Fruit fly (Drosophila melanogaster) whole organism, embryonic: ENCODE results near the gene CG5235.
A peak's percentile ranks its signal among the peaks of the same experiment; 100 is the strongest.

Source experiments
- Blimp-1 ChIP-seq: fragments of 200-800 bp; sonication (Bioruptor generic); optimal IDR thresholded peaks from 3 replicates; lab custom pipeline; 2018; ENCODE audit warnings: missing biosample characterization, missing genetic modification characterization, mild to moderate bottlenecking, moderate library complexity, missing genetic modification reagents
- CG10543 ChIP-seq: fragments of 200-800 bp; sonication (Bioruptor generic); optimal IDR thresholded peaks from 3 replicates; lab custom pipeline; 2017; ENCODE audit warnings: missing biosample characterization, mild to moderate bottlenecking, missing genetic modification characterization, moderate library complexity
- CG11560 ChIP-seq: fragments of 200-800 bp; sonication (Bioruptor generic); IDR thresholded peaks from 3 replicates; pipeline ENCODE4 v1.3.6; 2022; ENCODE audit warnings: missing biosample characterization, missing genetic modification characterization
- CG14710 ChIP-seq: fragments of 200-800 bp; sonication (Bioruptor generic); optimal IDR thresholded peaks from 3 replicates; lab custom pipeline; 2019; ENCODE audit warnings: missing biosample characterization, mild to moderate bottlenecking, missing genetic modification characterization, moderate library complexity
- CG15011 ChIP-seq: fragments of 200-800 bp; sonication (Bioruptor generic); optimal IDR thresholded peaks from 3 replicates; lab custom pipeline; 2018; ENCODE audit warnings: missing biosample characterization, mild to moderate bottlenecking, missing genetic modification characterization
- CG15073 ChIP-seq: fragments of 200-800 bp; sonication (Bioruptor generic); optimal IDR thresholded peaks from 2 replicates; lab custom pipeline; 2016; ENCODE audit warnings: missing biosample characterization, missing genetic modification characterization
- CG1603 ChIP-seq: fragments of 200-800 bp; sonication (Bioruptor generic); optimal IDR thresholded peaks from 2 replicates; lab custom pipeline; 2019; ENCODE audit warnings: missing biosample characterization, mild to moderate bottlenecking, missing genetic modification characterization, moderate library complexity
- CG17568 ChIP-seq: fragments of 200-800 bp; sonication (Bioruptor generic); optimal IDR thresholded peaks from 2 replicates; lab custom pipeline; 2018; ENCODE audit warnings: missing biosample characterization, mild to moderate bottlenecking, missing genetic modification characterization, moderate library complexity
- CG17612 ChIP-seq: fragments of 200-800 bp; sonication (Bioruptor generic); IDR thresholded peaks from 2 replicates; pipeline ENCODE4 v1.3.6; 2022; ENCODE audit warnings: missing biosample characterization, missing genetic modification characterization
- CG18476 ChIP-seq: fragments of 200-800 bp; sonication (Bioruptor generic); optimal IDR thresholded peaks from 2 replicates; lab custom pipeline; 2016; ENCODE audit warnings: missing biosample characterization, mild to moderate bottlenecking, missing genetic modification characterization
- CG2712 ChIP-seq: fragments of 200-800 bp; optimal IDR thresholded peaks from 3 replicates; lab custom pipeline; 2019; ENCODE audit warnings: missing biosample characterization, mild to moderate bottlenecking, missing genetic modification characterization, moderate library complexity
- CG30431 ChIP-seq: fragments of 200-800 bp; sonication (Bioruptor generic); optimal IDR thresholded peaks from 2 replicates; lab custom pipeline; 2017; ENCODE audit warnings: missing biosample characterization, missing genetic modification characterization
- CG31224 ChIP-seq: fragments of 200-800 bp; sonication (Bioruptor generic); IDR thresholded peaks from 2 replicates; pipeline ENCODE4 v1.3.6; 2022; ENCODE audit warnings: missing biosample characterization, missing genetic modification characterization
- CG33557 ChIP-seq: fragments of 200-800 bp; sonication (Bioruptor generic); optimal IDR thresholded peaks from 2 replicates; lab custom pipeline; 2019; ENCODE audit warnings: missing biosample characterization, mild to moderate bottlenecking, missing genetic modification characterization, moderate library complexity
- CG34224 ChIP-seq: fragments of 200-800 bp; sonication (Bioruptor generic); IDR thresholded peaks from 3 replicates; pipeline ENCODE4 v1.3.6; 2022; ENCODE audit warnings: missing biosample characterization, missing genetic modification characterization; ENCODE audit not compliant: partially characterized antibody
- CG4404 ChIP-seq: fragments of 200-800 bp; sonication (Bioruptor generic); IDR thresholded peaks from 2 replicates; pipeline ENCODE4 v1.3.6; 2022; ENCODE audit warnings: missing biosample characterization, missing genetic modification characterization
- CG4617 ChIP-seq: fragments of 200-800 bp; sonication (Bioruptor generic); optimal IDR thresholded peaks from 3 replicates; lab custom pipeline; 2016; ENCODE audit warnings: missing biosample characterization, missing genetic modification characterization, borderline replicate concordance
- CG6175 ChIP-seq: fragments of 200-800 bp; sonication (Bioruptor generic); IDR thresholded peaks from 3 replicates; pipeline ENCODE4 v1.3.6; 2022; ENCODE audit warnings: missing biosample characterization, missing genetic modification characterization
- CG6683 ChIP-seq: fragments of 200-800 bp; sonication (Bioruptor generic); optimal IDR thresholded peaks from 2 replicates; lab custom pipeline; 2017; ENCODE audit warnings: missing biosample characterization, mild to moderate bottlenecking, missing genetic modification characterization, missing genetic modification reagents
- CG6813 ChIP-seq: fragments of 200-800 bp; sonication (Bioruptor generic); optimal IDR thresholded peaks from 2 replicates; lab custom pipeline; 2017; ENCODE audit warnings: missing biosample characterization, missing genetic modification characterization, mild to moderate bottlenecking, moderate library complexity, missing genetic modification reagents
- CG9727 ChIP-seq: fragments of 200-800 bp; sonication (Bioruptor generic); optimal IDR thresholded peaks from 3 replicates; lab custom pipeline; 2017; ENCODE audit warnings: missing biosample characterization, mild to moderate bottlenecking, missing genetic modification characterization
- D19A ChIP-seq: fragments of 200-800 bp; optimal IDR thresholded peaks from 3 replicates; lab custom pipeline; 2019; ENCODE audit warnings: missing biosample characterization, mild to moderate bottlenecking, missing genetic modification characterization, moderate library complexity
- Fer1 ChIP-seq: fragments of 200-800 bp; sonication (Bioruptor generic); optimal IDR thresholded peaks from 2 replicates; lab custom pipeline; 2017; ENCODE audit warnings: missing biosample characterization, mild to moderate bottlenecking, missing genetic modification characterization
- Fer3 ChIP-seq: fragments of 200-800 bp; sonication (Bioruptor generic); optimal IDR thresholded peaks from 2 replicates; lab custom pipeline; 2018; ENCODE audit warnings: missing biosample characterization, mild to moderate bottlenecking, missing genetic modification characterization, moderate library complexity
- Hand ChIP-seq: fragments of 200-800 bp; sonication (Bioruptor generic); optimal IDR thresholded peaks from 2 replicates; lab custom pipeline; 2017; ENCODE audit warnings: mild to moderate bottlenecking, missing biosample characterization, missing genetic modification reagents, missing genetic modification characterization
- Lim3 ChIP-seq: fragments of 200-800 bp; sonication (Bioruptor generic); IDR thresholded peaks from 2 replicates; pipeline ENCODE4 v1.3.6; 2022; ENCODE audit warnings: missing biosample characterization, missing genetic modification characterization
- NC2α ChIP-seq: fragments of 200-800 bp; sonication (Bioruptor generic); optimal IDR thresholded peaks from 2 replicates; lab custom pipeline; 2016; ENCODE audit warnings: missing biosample characterization, missing genetic modification characterization
- NC2β ChIP-seq: fragments of 200-800 bp; sonication (Bioruptor generic); optimal IDR thresholded peaks from 2 replicates; lab custom pipeline; 2016; ENCODE audit warnings: missing biosample characterization, missing genetic modification characterization
- PHDP ChIP-seq: fragments of 200-800 bp; sonication (Bioruptor generic); optimal IDR thresholded peaks from 3 replicates; lab custom pipeline; 2018; ENCODE audit warnings: missing biosample characterization, mild to moderate bottlenecking, missing genetic modification characterization, moderate library complexity
- Pdp1 ChIP-seq, 2 experiments: fragments of 200-800 bp; sonication (Bioruptor generic); optimal IDR thresholded peaks; 3 replicates each; lab custom pipeline; 2016; ENCODE audit warnings: missing biosample characterization in 2 of 2, missing genetic modification characterization in 2 of 2, mild to moderate bottlenecking in 1 of 2, moderate library complexity in 1 of 2
- Spps ChIP-seq: fragments of 200-800 bp; sonication (Bioruptor generic); optimal IDR thresholded peaks from 2 replicates; lab custom pipeline; 2018; ENCODE audit warnings: missing biosample characterization, mild to moderate bottlenecking, missing genetic modification characterization
- Sry-β ChIP-seq: fragments of 200-800 bp; sonication (Bioruptor generic); optimal IDR thresholded peaks from 2 replicates; lab custom pipeline; 2018; ENCODE audit warnings: missing biosample characterization, mild to moderate bottlenecking, missing genetic modification characterization, moderate library complexity
- Sry-δ ChIP-seq: fragments of 200-800 bp; sonication (Bioruptor generic); optimal IDR thresholded peaks from 2 replicates; lab custom pipeline; 2016; ENCODE audit warnings: missing biosample characterization, missing genetic modification characterization
- ac ChIP-seq: fragments of 200-800 bp; sonication (Bioruptor generic); optimal IDR thresholded peaks from 3 replicates; lab custom pipeline; 2017; ENCODE audit warnings: missing biosample characterization, mild to moderate bottlenecking, missing genetic modification characterization
- bab2 ChIP-seq: fragments of 200-800 bp; sonication (Bioruptor generic); optimal IDR thresholded peaks from 2 replicates; lab custom pipeline; 2016; ENCODE audit warnings: missing biosample characterization, missing genetic modification characterization
- bbx ChIP-seq: fragments of 200-800 bp; sonication (Bioruptor generic); IDR thresholded peaks from 2 replicates; pipeline ENCODE4 v1.3.6; 2022; ENCODE audit warnings: missing biosample characterization, missing genetic modification characterization; ENCODE audit not compliant: partially characterized antibody
- br ChIP-seq: fragments of >200 bp; optimal IDR thresholded peaks from 2 replicates; lab custom pipeline; 2017
- dmrt99B ChIP-seq: fragments of 200-800 bp; sonication (Bioruptor generic); optimal IDR thresholded peaks from 2 replicates; lab custom pipeline; 2018; ENCODE audit warnings: missing biosample characterization, mild to moderate bottlenecking, missing genetic modification characterization, moderate library complexity
- fd102C ChIP-seq: fragments of 200-800 bp; sonication (Bioruptor generic); optimal IDR thresholded peaks from 2 replicates; lab custom pipeline; 2018; ENCODE audit warnings: missing biosample characterization, mild to moderate bottlenecking, missing genetic modification characterization, moderate library complexity
- fd64A ChIP-seq: fragments of 200-800 bp; sonication (Bioruptor generic); optimal IDR thresholded peaks from 3 replicates; lab custom pipeline; 2018; ENCODE audit warnings: missing biosample characterization, mild to moderate bottlenecking, missing genetic modification characterization
- gcm ChIP-seq: fragments of 200-800 bp; sonication (Bioruptor generic); optimal IDR thresholded peaks from 2 replicates; lab custom pipeline; 2019; ENCODE audit warnings: missing biosample characterization, mild to moderate bottlenecking, missing genetic modification characterization, moderate library complexity
- grau ChIP-seq: fragments of 200-800 bp; optimal IDR thresholded peaks from 3 replicates; lab custom pipeline; 2019; ENCODE audit warnings: missing biosample characterization, mild to moderate bottlenecking, missing genetic modification characterization, moderate library complexity
- gsb ChIP-seq: fragments of 200-800 bp; sonication (Bioruptor generic); IDR thresholded peaks from 2 replicates; pipeline ENCODE4 v1.3.6; 2022; ENCODE audit warnings: missing biosample characterization, missing genetic modification characterization
- hkb ChIP-seq, 2 experiments: fragments of 200-800 bp in 1 of 2; fragments of >200 bp in 1 of 2; sonication (Bioruptor generic) in 1 of 2; IDR thresholded peaks in 1 of 2; optimal IDR thresholded peaks in 1 of 2; 2 replicates each; pipeline versions ENCODE4 v1.3.6 to Lab custom; 2017 to 2022; ENCODE audit warnings: missing biosample characterization in 1 of 2, missing genetic modification characterization in 1 of 2
- jigr1 ChIP-seq: fragments of 200-800 bp; sonication (Bioruptor generic); IDR thresholded peaks from 3 replicates; pipeline ENCODE4 v1.3.6; 2022; ENCODE audit warnings: missing biosample characterization, missing genetic modification characterization
- org-1 ChIP-seq: fragments of 200-800 bp; sonication (Bioruptor generic); optimal IDR thresholded peaks from 2 replicates; lab custom pipeline; 2017; ENCODE audit warnings: missing biosample characterization, missing genetic modification characterization
- row ChIP-seq: fragments of 200-800 bp; sonication (Bioruptor generic); IDR thresholded peaks from 3 replicates; pipeline ENCODE4 v1.3.6; 2022; ENCODE audit warnings: missing biosample characterization, missing genetic modification characterization
- sd ChIP-seq: fragments of 200-800 bp; sonication (Bioruptor generic); optimal IDR thresholded peaks from 3 replicates; lab custom pipeline; 2018; ENCODE audit warnings: missing biosample characterization, mild to moderate bottlenecking, missing genetic modification characterization, moderate library complexity
- usp ChIP-seq: fragments of >200 bp; optimal IDR thresholded peaks from 2 replicates; lab custom pipeline; 2017; ENCODE audit warnings: missing biosample characterization, missing genetic modification characterization
- zf30C ChIP-seq: fragments of 200-800 bp; sonication (Bioruptor generic); optimal IDR thresholded peaks from 3 replicates; lab custom pipeline; 2018; ENCODE audit warnings: missing biosample characterization, mild to moderate bottlenecking, missing genetic modification characterization

CG5235 gene

dm6 chr3L:16056101-16056891 is 33.9 kb downstream of the CG5235 start (continued):
- TF ChIP-seq Sry-β (GFP tag; lab: Kevin White, UChicago) (peak; percentile 16), Fer3 (tag; lab: Kevin White, UChicago) (no peak), CG33557 (GFP tag; lab: Kevin White, UChicago) (peak; percentile 40), jigr1 (GFP tag; lab: Robert Waterston, UW) (no peak), CG9727 (GFP tag; lab: Kevin White, UChicago) (peak; percentile 52), sd (tag; lab: Kevin White, UChicago) (peak; percentile 22), bab2 (peak; percentile 2), fd102C (no peak), grau (tag; lab: Kevin White, UChicago) (no peak), hkb (optimal IDR thresholded peaks at IDR 0.05; lab: Kevin White, UChicago) (no peak), hkb (GFP tag; IDR thresholded peaks at IDR 0.05; lab: Robert Waterston, UW) (no peak), Pdp1 (GFP tag; optimal IDR thresholded peaks at IDR 0.05; lab: Kevin White, UChicago) (peak in 1 of 2 experiments; percentile 55), gcm (GFP tag; lab: Kevin White, UChicago) (no peak), CG10543 (GFP tag; lab: Kevin White, UChicago) (peak; percentile 31), D19A (tag; lab: Kevin White, UChicago) (peak; percentile 8), CG6683 (GFP tag; lab: Kevin White, UChicago) (no peak), CG30431 (GFP tag; lab: Kevin White, UChicago) (no peak), CG1603 (peak; percentile 40), ac (GFP tag; lab: Kevin White, UChicago) (peak; percentile 29), org-1 (GFP tag; lab: Kevin White, UChicago) (no peak), CG6813 (GFP tag; lab: Kevin White, UChicago) (peak; percentile 61), row (no peak), PHDP (peak; percentile 25), CG17568 (GFP tag; lab: Kevin White, UChicago) (no peak), Lim3 (GFP tag; lab: Robert Waterston, UW) (no peak), Spps (tag; lab: Kevin White, UChicago) (peak; percentile 51), CG2712 (tag; lab: Kevin White, UChicago) (peak; percentile 22), CG4404 (GFP tag; lab: Robert Waterston, UW) (no peak), CG4617 (no peak), CG14710 (tag; lab: Kevin White, UChicago) (peak; percentile 54), dmrt99B (tag; lab: Kevin White, UChicago) (peak; percentile 14), Blimp-1 (peak; percentile 61), fd64A (peak; percentile 56)

- TF ChIP-seq br (lab: Kevin White, UChicago) (no peak), NC2α (GFP tag; lab: Kevin White, UChicago) (no peak), Sry-δ (GFP tag; lab: Kevin White, UChicago) (no peak), CG15011 (GFP tag; lab: Kevin White, UChicago) (peak; percentile 23), CG6175 (GFP tag; lab: Robert Waterston, UW) (no peak), CG31224 (0 out of 2 replicates have a peak, but pooled peaks have one; percentile 11), CG17612 (GFP tag; lab: Robert Waterston, UW) (no peak), usp (GFP tag; lab: Kevin White, UChicago) (no peak), NC2β (GFP tag; lab: Kevin White, UChicago) (no peak), CG15073 (GFP tag; lab: Kevin White, UChicago) (no peak), CG18476 (GFP tag; lab: Kevin White, UChicago) (no peak), gsb (GFP tag; lab: Robert Waterston, UW) (no peak), CG11560 (tag; lab: Robert Waterston, UW) (no peak), Fer1 (peak; percentile 37), CG34224 (GFP tag; lab: Robert Waterston, UW) (no peak), bbx (GFP tag; lab: Robert Waterston, UW) (no peak), zf30C (GFP tag; lab: Kevin White, UChicago) (no peak), Hand (GFP tag; lab: Kevin White, UChicago) (no peak)
Measured at dm6 chr3L:16054095-16054494, 36.1 kb downstream of the CG5235 start.
